Worm (Caenorhabditis elegans) whole organism, young adult: ENCODE measurements around the gene npr-9.

Source experiments
- B0261.1 ChIP-seq: sonication (generic microtip); optimal IDR thresholded peaks from 2 replicates; lab custom pipeline; 2016; ENCODE audit warnings: mild to moderate bottlenecking, missing genetic modification characterization, moderate library complexity, missing compliant biosample characterization
- athp-1 ChIP-seq: sonication (generic microtip); optimal IDR thresholded peaks from 2 replicates; lab custom pipeline; 2017; ENCODE audit warnings: mild to moderate bottlenecking, missing genetic modification characterization, missing compliant biosample characterization
- dpff-1 ChIP-seq: sonication (generic microtip); optimal IDR thresholded peaks from 2 replicates; lab custom pipeline; 2017; ENCODE audit warnings: mild to moderate bottlenecking, missing genetic modification characterization, missing compliant biosample characterization
- lir-1 ChIP-seq: fragments of 200-800 bp; sonication (Bioruptor generic); conservative IDR thresholded peaks from 2 replicates; pipeline ENCODE4 v1.3.6; 2022; ENCODE audit warnings: missing genetic modification reagents, missing genetic modification characterization, missing compliant biosample characterization
- madf-6 ChIP-seq: fragments of 200-800 bp; sonication (Bioruptor generic); IDR thresholded peaks from 2 replicates; pipeline ENCODE4 v1.3.6; 2022; ENCODE audit warnings: missing genetic modification reagents, missing genetic modification characterization, missing compliant biosample characterization
- madf-8 ChIP-seq: fragments of 200-800 bp; sonication (Bioruptor generic); conservative IDR thresholded peaks from 2 replicates; pipeline ENCODE4 v1.3.6; 2022; ENCODE audit warnings: missing genetic modification reagents, missing genetic modification characterization, missing compliant biosample characterization
- tbp1 ChIP-seq: fragments of 200-800 bp; sonication (Bioruptor generic); optimal IDR thresholded peaks from 2 replicates; lab custom pipeline; 2018; ENCODE audit warnings: mild to moderate bottlenecking, missing genetic modification characterization, missing compliant biosample characterization
- xnd-1 ChIP-seq: sonication (generic microtip); optimal IDR thresholded peaks from 2 replicates; lab custom pipeline; 2016; ENCODE audit warnings: missing genotype, missing genetic modification reagents, missing genetic modification characterization, missing compliant biosample characterization
- ztf-22 ChIP-seq: fragments of 200-800 bp; sonication (Bioruptor generic); optimal IDR thresholded peaks from 2 replicates; lab custom pipeline; 2018; ENCODE audit warnings: mild to moderate bottlenecking, missing genetic modification characterization, moderate library complexity, missing compliant biosample characterization
- ztf-26 ChIP-seq: sonication (generic microtip); optimal IDR thresholded peaks from 2 replicates; lab custom pipeline; 2017; ENCODE audit warnings: missing genetic modification characterization, missing compliant biosample characterization

- TF ChIP-seq athp-1 (tag; lab: Kevin White, UChicago) (no peak), ztf-26 (tag; lab: Kevin White, UChicago) (no peak), B0261.1 (tag; lab: Kevin White, UChicago) (no peak), ztf-22 (GFP tag; lab: Kevin White, UChicago) (no peak), tbp1 (GFP tag; lab: Kevin White, UChicago) (no peak), madf-6 (no peak), lir-1 (GFP tag; lab: Robert Waterston, UW) (no peak), madf-8 (GFP tag; lab: Robert Waterston, UW) (no peak), dpff-1 (tag; lab: Kevin White, UChicago) (no peak), xnd-1 (no peak)
Observed at ce11 chrX:11340478-11340877, 11.0 kb downstream of the npr-9 start.
